Fruit fly (Drosophila melanogaster) whole organism, wandering third instar larva: Measurements from ENCODE around the gene CG13760.

Experiments used
- CG32264 ChIP-seq: fragments of 200-800 bp; sonication (Bioruptor generic); optimal IDR thresholded peaks from 2 replicates; lab custom pipeline; 2016; ENCODE audit warnings: missing biosample characterization, missing genetic modification characterization
- Dif ChIP-seq: fragments of 200-275, 200-300 bp; sonication (Bioruptor generic); optimal IDR thresholded peaks from 2 replicates; lab custom pipeline; 2018; ENCODE audit warnings: missing biosample characterization, missing genetic modification characterization; ENCODE audit not compliant: partially characterized antibody
- Hr78 ChIP-seq: fragments of >200 bp; optimal IDR thresholded peaks from 2 replicates; lab custom pipeline; 2017; ENCODE audit warnings: missing biosample characterization, missing genetic modification characterization
- Sp1 ChIP-seq: fragments of 200-800 bp; sonication (Bioruptor generic); optimal IDR thresholded peaks from 3 replicates; lab custom pipeline; 2019; ENCODE audit warnings: missing biosample characterization, mild to moderate bottlenecking, missing genetic modification characterization, moderate library complexity
- fru ChIP-seq: fragments of 200-800 bp; sonication (Bioruptor generic); optimal IDR thresholded peaks from 3 replicates; lab custom pipeline; 2016; ENCODE audit warnings: missing biosample characterization, mild to moderate bottlenecking, missing genetic modification characterization
- lola ChIP-seq: fragments of >200 bp; optimal IDR thresholded peaks from 2 replicates; lab custom pipeline; 2017; ENCODE audit warnings: missing biosample characterization, missing genetic modification characterization
- pan ChIP-seq: fragments of >200 bp; optimal IDR thresholded peaks from 2 replicates; lab custom pipeline; 2017
- psq ChIP-seq: fragments of 200-800 bp; sonication (Bioruptor generic); optimal IDR thresholded peaks from 3 replicates; lab custom pipeline; 2017; ENCODE audit warnings: missing biosample characterization, mild to moderate bottlenecking, missing genetic modification characterization, moderate library complexity
- sage ChIP-seq: fragments of 200-800 bp; sonication (Bioruptor generic); optimal IDR thresholded peaks from 2 replicates; lab custom pipeline; 2016; ENCODE audit warnings: missing biosample characterization, mild to moderate bottlenecking, missing genetic modification characterization

- no peak for TF ChIP-seq lola
- no peak for TF ChIP-seq CG32264 (GFP tag; lab: Kevin White, UChicago)
- no peak for TF ChIP-seq pan
- no peak for TF ChIP-seq sage (GFP tag; lab: Kevin White, UChicago)
- TF ChIP-seq psq (GFP tag; lab: Kevin White, UChicago): no peak
- no peak for TF ChIP-seq Dif (GFP tag; lab: Kevin White, UChicago)
- no peak for TF ChIP-seq Sp1 (GFP tag; lab: Kevin White, UChicago)
- TF ChIP-seq fru (GFP tag; lab: Kevin White, UChicago): peak; percentile 33
- TF ChIP-seq Hr78 (GFP tag; lab: Kevin White, UChicago): no peak
Observed at dm6 chrX:2533843-2534473, 51.5 kb downstream of the CG13760 start.
